Worm (Caenorhabditis elegans) whole organism, late embryonic: ENCODE measurements around the gene C26F1.3.

Source experiments
- elt-2 ChIP-seq: sonication (generic microtip); optimal IDR thresholded peaks from 2 replicates; lab custom pipeline; 2016; ENCODE audit warnings: missing genetic modification reagents, missing genetic modification characterization, missing compliant biosample characterization
- elt-4 ChIP-seq: sonication (generic microtip); optimal IDR thresholded peaks from 2 replicates; lab custom pipeline; 2016; ENCODE audit warnings: missing genetic modification characterization, missing compliant biosample characterization
- madf-2 ChIP-seq: sonication (generic microtip); optimal IDR thresholded peaks from 2 replicates; lab custom pipeline; 2017; ENCODE audit warnings: missing genetic modification characterization, missing compliant biosample characterization
- nhr-11 ChIP-seq: fragments of 150-350 bp; optimal IDR thresholded peaks from 2 replicates; lab custom pipeline; 2014; ENCODE audit warnings: missing biosample characterization, missing genetic modification characterization
- pha-4 ChIP-seq: fragments of 150-350 bp; optimal IDR thresholded peaks from 2 replicates; lab custom pipeline; 2018; ENCODE audit warnings: missing biosample characterization, missing genetic modification reagents, missing genetic modification characterization
- ref-2 ChIP-seq: sonication (generic microtip); optimal IDR thresholded peaks from 2 replicates; lab custom pipeline; 2016; ENCODE audit warnings: missing genetic modification characterization, missing compliant biosample characterization
- unc-86 ChIP-seq: sonication (generic microtip); optimal IDR thresholded peaks from 2 replicates; lab custom pipeline; 2016; ENCODE audit warnings: missing genetic modification characterization, missing compliant biosample characterization

ce11 chrV:7770961-7771360, 6.1 kb upstream of the C26F1.3 start, which contains the start of gene frpr-3:
- TF ChIP-seq ref-2 (tag; lab: Kevin White, UChicago) (no peak), madf-2 (tag; lab: Kevin White, UChicago) (no peak), nhr-11 (no peak), elt-2 (no peak), elt-4 (tag; lab: Kevin White, UChicago) (no peak), unc-86 (tag; lab: Kevin White, UChicago) (no peak), pha-4 (tag; lab: Kevin White, UChicago) (no peak)
